Worm (Caenorhabditis elegans) whole organism, young adult: ENCODE data around the gene set-20.
A peak's percentile ranks its signal among the peaks of the same experiment; 100 is the strongest.

Source experiments
- B0336.3 ChIP-seq: fragments of 200-800 bp; sonication (Bioruptor generic); IDR thresholded peaks from 2 replicates; pipeline ENCODE4 v1.3.6; 2022; ENCODE audit warnings: missing genetic modification characterization, missing compliant biosample characterization
- F22D6.2 ChIP-seq: sonication (generic microtip); optimal IDR thresholded peaks from 2 replicates; lab custom pipeline; 2016; ENCODE audit warnings: mild to moderate bottlenecking, missing genetic modification characterization, missing compliant biosample characterization
- F23B12.7 ChIP-seq: sonication (generic microtip); optimal IDR thresholded peaks from 2 replicates; lab custom pipeline; 2017; ENCODE audit warnings: missing genetic modification characterization, mild to moderate bottlenecking, missing compliant biosample characterization, antibody characterized with exemption, moderate library complexity; ENCODE audit not compliant: insufficient read depth
- F57A8.1 ChIP-seq: fragments of 200-800 bp; sonication (Bioruptor generic); optimal IDR thresholded peaks from 2 replicates; lab custom pipeline; 2018; ENCODE audit warnings: mild to moderate bottlenecking, missing genetic modification characterization, moderate library complexity, missing compliant biosample characterization
- K11D2.4 ChIP-seq: fragments of 200-800 bp; sonication (Bioruptor generic); IDR thresholded peaks from 2 replicates; pipeline ENCODE4 v1.3.6; 2022; ENCODE audit warnings: missing genetic modification reagents, missing genetic modification characterization, missing compliant biosample characterization
- ZK185.1 ChIP-seq: sonication (generic microtip); optimal IDR thresholded peaks from 2 replicates; lab custom pipeline; 2016; ENCODE audit warnings: mild to moderate bottlenecking, missing genetic modification characterization, missing compliant biosample characterization; ENCODE audit not compliant: poor library complexity, severe bottlenecking
- aptf-2 ChIP-seq: fragments of 200-800 bp; sonication (Bioruptor generic); conservative IDR thresholded peaks from 2 replicates; pipeline ENCODE4 v1.3.6; 2022; ENCODE audit warnings: missing genetic modification reagents, missing genetic modification characterization, missing compliant biosample characterization
- aptf-3 ChIP-seq: fragments of 200-800 bp; sonication (Bioruptor generic); IDR thresholded peaks from 2 replicates; pipeline ENCODE4 v1.3.6; 2022; ENCODE audit warnings: missing genetic modification characterization, missing compliant biosample characterization
- atf-7 ChIP-seq: sonication (generic microtip); optimal IDR thresholded peaks from 2 replicates; lab custom pipeline; 2017; ENCODE audit warnings: mild to moderate bottlenecking, missing genetic modification characterization, missing compliant biosample characterization
- athp-1 ChIP-seq: sonication (generic microtip); optimal IDR thresholded peaks from 2 replicates; lab custom pipeline; 2017; ENCODE audit warnings: mild to moderate bottlenecking, missing genetic modification characterization, missing compliant biosample characterization
- attf-5 ChIP-seq: fragments of 200-800 bp; sonication (Bioruptor generic); optimal IDR thresholded peaks from 2 replicates; lab custom pipeline; 2018; ENCODE audit warnings: mild to moderate bottlenecking, missing genetic modification characterization, missing compliant biosample characterization
- bed-2 ChIP-seq: fragments of 200-800 bp; sonication (Bioruptor generic); IDR thresholded peaks from 2 replicates; pipeline ENCODE4 v1.3.6; 2022; ENCODE audit warnings: missing genetic modification reagents, missing genetic modification characterization, missing compliant biosample characterization
- ccch-3 ChIP-seq: fragments of 200-800 bp; sonication (Bioruptor generic); optimal IDR thresholded peaks from 2 replicates; lab custom pipeline; 2018; ENCODE audit warnings: mild to moderate bottlenecking, missing genetic modification characterization, missing compliant biosample characterization
- ceh-27 ChIP-seq: fragments of 200-800 bp; sonication (Bioruptor generic); optimal IDR thresholded peaks from 2 replicates; lab custom pipeline; 2018; ENCODE audit warnings: mild to moderate bottlenecking, missing genetic modification characterization, moderate library complexity, missing compliant biosample characterization
- ceh-58 ChIP-seq: fragments of 200-800 bp; sonication (Bioruptor generic); IDR thresholded peaks from 2 replicates; pipeline ENCODE4 v1.3.6; 2022; ENCODE audit warnings: missing genetic modification characterization, missing compliant biosample characterization
- ceh-91 ChIP-seq: fragments of 200-800 bp; sonication (Bioruptor generic); IDR thresholded peaks from 2 replicates; pipeline ENCODE4 v1.3.6; 2022; ENCODE audit warnings: missing genetic modification reagents, missing genetic modification characterization, missing compliant biosample characterization
- chd-7 ChIP-seq: sonication (generic microtip); optimal IDR thresholded peaks from 2 replicates; lab custom pipeline; 2016; ENCODE audit warnings: mild to moderate bottlenecking, missing genetic modification characterization, moderate library complexity, missing compliant biosample characterization
- dox-1 ChIP-seq: fragments of 200-800 bp; sonication (Bioruptor generic); IDR thresholded peaks from 2 replicates; pipeline ENCODE4 v1.3.6; 2022; ENCODE audit warnings: missing genetic modification reagents, missing genetic modification characterization, missing compliant biosample characterization
- dpl-1 ChIP-seq: fragments of 150-350 bp; optimal IDR thresholded peaks from 2 replicates; lab custom pipeline; 2014; ENCODE audit warnings: missing biosample characterization, missing genetic modification reagents, missing genetic modification characterization
- egl-44 ChIP-seq: fragments of 200-800 bp; sonication (Bioruptor generic); IDR thresholded peaks from 2 replicates; pipeline ENCODE4 v1.3.6; 2022; ENCODE audit warnings: missing genetic modification reagents, missing genetic modification characterization, missing compliant biosample characterization
- gei-17 ChIP-seq: fragments of 200-800 bp; sonication (Bioruptor generic); optimal IDR thresholded peaks from 2 replicates; lab custom pipeline; 2018; ENCODE audit warnings: mild to moderate bottlenecking, missing genetic modification characterization, missing compliant biosample characterization
- him-1 ChIP-seq: sonication (generic microtip); optimal IDR thresholded peaks from 2 replicates; lab custom pipeline; 2016; ENCODE audit warnings: missing genotype, missing genetic modification reagents, missing genetic modification characterization, missing compliant biosample characterization
- hmg-20 ChIP-seq: fragments of 200-800 bp; sonication (Bioruptor generic); IDR thresholded peaks from 2 replicates; pipeline ENCODE4 v1.3.6; 2022; ENCODE audit warnings: missing genetic modification reagents, missing genetic modification characterization, missing compliant biosample characterization
- hsf-1 ChIP-seq: fragments of 200-800 bp; sonication (Bioruptor generic); IDR thresholded peaks from 2 replicates; pipeline ENCODE4 v1.3.6; 2022; ENCODE audit warnings: missing genetic modification reagents, missing genetic modification characterization, missing compliant biosample characterization
- mxl-1 ChIP-seq: sonication (generic microtip); optimal IDR thresholded peaks from 2 replicates; lab custom pipeline; 2016; ENCODE audit warnings: missing genetic modification characterization, missing compliant biosample characterization
- nfyb-1 ChIP-seq: fragments of 200-800 bp; sonication (Bioruptor generic); IDR thresholded peaks from 2 replicates; pipeline ENCODE4 v1.3.6; 2022; ENCODE audit warnings: missing genetic modification reagents, missing genetic modification characterization, missing compliant biosample characterization
- nhr-27 ChIP-seq: fragments of 200-800 bp; sonication (Bioruptor generic); optimal IDR thresholded peaks from 2 replicates; lab custom pipeline; 2018; ENCODE audit warnings: mild to moderate bottlenecking, missing genetic modification characterization, moderate library complexity, missing compliant biosample characterization
- nhr-80 ChIP-seq: sonication (generic microtip); optimal IDR thresholded peaks from 2 replicates; lab custom pipeline; 2016; ENCODE audit warnings: missing genetic modification characterization, missing compliant biosample characterization
- sea-2 ChIP-seq: fragments of 200-800 bp; sonication (Bioruptor generic); IDR thresholded peaks from 2 replicates; pipeline ENCODE4 v1.3.6; 2022; ENCODE audit warnings: missing genetic modification characterization, missing compliant biosample characterization
- snpc-1.3 ChIP-seq: sonication (generic microtip); optimal IDR thresholded peaks from 2 replicates; lab custom pipeline; 2017; ENCODE audit warnings: missing genetic modification characterization, mild to moderate bottlenecking, missing compliant biosample characterization, antibody characterized with exemption, moderate library complexity, missing genotype, missing genetic modification reagents; ENCODE audit not compliant: insufficient read depth
- snpc-3.4 ChIP-seq: sonication (generic microtip); optimal IDR thresholded peaks from 2 replicates; lab custom pipeline; 2017; ENCODE audit warnings: missing genetic modification characterization, mild to moderate bottlenecking, missing compliant biosample characterization, antibody characterized with exemption, moderate library complexity, missing genotype, missing genetic modification reagents
- tbx-9 ChIP-seq: sonication (generic microtip); optimal IDR thresholded peaks from 2 replicates; lab custom pipeline; 2016; ENCODE audit warnings: borderline replicate concordance, missing genetic modification characterization, inconsistent platforms, missing compliant biosample characterization
- unc-62 ChIP-seq: fragments of 150-350 bp; optimal IDR thresholded peaks from 2 replicates; lab custom pipeline; 2014; ENCODE audit warnings: missing biosample characterization, missing genetic modification reagents, missing genetic modification characterization
- xnd-1 ChIP-seq: sonication (generic microtip); optimal IDR thresholded peaks from 2 replicates; lab custom pipeline; 2016; ENCODE audit warnings: missing genotype, missing genetic modification reagents, missing genetic modification characterization, missing compliant biosample characterization
- ztf-26 ChIP-seq: sonication (generic microtip); optimal IDR thresholded peaks from 2 replicates; lab custom pipeline; 2017; ENCODE audit warnings: missing genetic modification characterization, missing compliant biosample characterization
- ztf-6 ChIP-seq: fragments of 200-800 bp; sonication (Bioruptor generic); IDR thresholded peaks from 2 replicates; pipeline ENCODE4 v1.3.6; 2022; ENCODE audit warnings: missing genetic modification reagents, missing genetic modification characterization, missing compliant biosample characterization

Gene set-20

DNA sequence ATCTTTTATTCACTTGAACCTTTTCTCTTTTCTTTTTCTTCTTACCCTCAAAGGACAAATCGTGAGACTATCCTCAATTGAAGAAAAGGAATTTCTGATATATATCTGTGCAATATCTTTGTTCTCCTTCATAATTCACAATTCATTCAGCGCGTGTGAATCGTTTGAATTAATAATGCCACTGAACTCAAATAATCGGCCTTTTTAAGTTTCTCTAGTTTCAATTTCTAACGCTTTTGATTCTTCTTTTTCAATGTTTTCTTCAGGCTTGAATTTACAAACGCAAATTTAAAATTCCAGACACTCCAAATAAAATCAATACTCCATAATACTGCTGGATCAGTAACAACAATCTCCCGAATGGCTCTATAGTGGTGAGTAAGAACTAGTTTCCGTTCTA, 22.4 kb downstream of the set-20 start, which contains the start of gene egl-13 (continued):
- TF ChIP-seq snpc-1.3 (tag; lab: Kevin White, UChicago) = no peak
- TF ChIP-seq F22D6.2 = no peak
- TF ChIP-seq athp-1 (tag; lab: Kevin White, UChicago) = no peak
- no peak for TF ChIP-seq F23B12.7
- TF ChIP-seq F57A8.1 (GFP tag; lab: Kevin White, UChicago) = no peak
- no peak for TF ChIP-seq ztf-6 (GFP tag; lab: Robert Waterston, UW)

DNA sequence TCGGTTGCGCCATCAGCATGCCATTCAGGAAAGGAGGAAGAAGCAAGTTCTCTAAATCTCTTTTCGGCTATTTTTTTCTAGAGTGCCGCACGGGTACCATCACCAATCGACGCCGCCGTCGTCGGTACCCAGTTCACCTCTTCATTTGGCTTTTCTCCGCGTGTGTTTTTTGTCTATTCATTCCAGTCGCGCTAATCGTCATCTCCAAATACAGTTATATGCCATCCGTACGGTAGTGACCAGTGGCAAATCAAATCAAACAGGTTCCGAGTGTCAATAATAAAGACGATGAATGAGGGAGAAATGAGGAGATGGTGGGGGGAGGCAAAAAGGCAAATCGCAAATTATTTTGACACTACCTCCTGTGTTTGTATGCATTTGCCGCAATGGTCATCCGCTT, 24.8 kb downstream of the set-20 start:
- TF ChIP-seq ztf-26 (no peak), dpl-1 (no peak), ZK185.1 (tag; lab: Kevin White, UChicago) (no peak), tbx-9 (tag; lab: Kevin White, UChicago) (no peak), aptf-2 (GFP tag; lab: Robert Waterston, UW) (no peak), ceh-91 (GFP tag; lab: Robert Waterston, UW) (no peak), dox-1 (no peak), B0336.3 (GFP tag; lab: Robert Waterston, UW) (no peak)
- TF ChIP-seq, all 124 proteins: peak for 0

DNA sequence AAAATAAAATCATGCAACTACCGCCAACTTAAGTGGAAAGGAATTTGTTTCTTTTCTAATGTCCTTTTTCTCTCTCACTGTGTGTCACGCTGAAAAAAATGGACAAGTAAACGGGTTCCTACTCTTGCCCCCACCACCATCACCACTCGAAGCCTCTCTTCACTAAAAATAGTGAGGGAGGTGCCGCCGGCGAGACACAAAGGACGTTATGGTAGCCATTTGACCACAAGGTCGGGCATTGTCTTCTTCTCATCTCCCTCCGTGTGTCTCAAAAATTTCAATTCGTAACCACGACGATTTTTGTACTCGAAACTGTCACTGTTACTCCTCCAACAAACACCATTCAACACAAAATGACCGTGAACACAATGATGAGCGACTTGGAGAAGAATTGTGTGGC, 26.3 kb downstream of the set-20 start, which contains the start of gene T22B7.22:
Gene T22B7.22, plus strand, starts transcription at position 354 of the 400 bp plus-strand sequence.
- TF ChIP-seq sea-2 (GFP tag; lab: Robert Waterston, UW) = no peak
- TF ChIP-seq gei-17 (GFP tag; lab: Kevin White, UChicago) = no peak
- no peak for TF ChIP-seq hsf-1 (GFP tag; lab: Robert Waterston, UW)
- TF ChIP-seq nhr-27 (tag; lab: Kevin White, UChicago) = no peak
- no peak for TF ChIP-seq attf-5 (GFP tag; lab: Kevin White, UChicago)
- no peak for TF ChIP-seq ztf-6 (GFP tag; lab: Robert Waterston, UW)
- TF ChIP-seq ztf-26 = peak; percentile 5
- TF ChIP-seq ccch-3 = no peak

DNA sequence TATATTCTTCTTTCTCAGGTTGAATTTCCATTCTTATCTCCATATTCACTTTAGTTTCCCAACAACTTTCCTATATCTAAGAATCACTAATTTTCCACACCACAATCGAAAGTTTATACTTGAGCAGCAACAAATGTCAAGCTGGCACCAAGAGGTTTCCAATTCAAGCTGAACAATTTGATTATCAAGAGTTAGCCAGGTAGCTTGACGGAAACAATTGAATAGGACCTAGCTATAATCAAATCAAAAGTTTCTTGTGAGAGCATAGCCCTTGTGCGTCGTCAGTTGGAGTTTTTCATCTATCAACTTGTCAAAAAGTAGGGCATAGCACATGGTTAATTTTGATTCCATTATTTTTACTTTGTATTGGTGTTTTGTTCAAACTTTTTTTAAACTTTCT, 30.4 kb downstream of the set-20 start:
- TF ChIP-seq F22D6.2 = no peak
- TF ChIP-seq snpc-3.4 (tag; lab: Kevin White, UChicago) = no peak
- no peak for TF ChIP-seq nfyb-1 (GFP tag; lab: Robert Waterston, UW)
- TF ChIP-seq xnd-1 (tag; lab: Kevin White, UChicago) = no peak
- no peak for TF ChIP-seq ceh-58 (GFP tag; lab: Robert Waterston, UW)
- no peak for TF ChIP-seq aptf-3 (GFP tag; lab: Robert Waterston, UW)
- no peak for TF ChIP-seq bed-2
- no peak for TF ChIP-seq mxl-1 (tag; lab: Kevin White, UChicago)
- no peak for TF ChIP-seq unc-62 (GFP tag; lab: Kevin White, UChicago)
- TF ChIP-seq K11D2.4 (GFP tag; lab: Robert Waterston, UW) = no peak
- no peak for TF ChIP-seq ceh-27 (GFP tag; lab: Kevin White, UChicago)
- no peak for TF ChIP-seq hmg-20
- no peak for TF ChIP-seq atf-7 (tag; lab: Kevin White, UChicago)
- TF ChIP-seq nhr-80 (tag; lab: Kevin White, UChicago) = no peak
- no peak for TF ChIP-seq egl-44 (GFP tag; lab: Robert Waterston, UW)
- TF ChIP-seq him-1 (tag; lab: Kevin White, UChicago) = no peak
- TF ChIP-seq chd-7 (tag; lab: Kevin White, UChicago) = no peak
